ENCODE assay signal across 5 fruit fly cellular contexts in the genomic region with DNA sequence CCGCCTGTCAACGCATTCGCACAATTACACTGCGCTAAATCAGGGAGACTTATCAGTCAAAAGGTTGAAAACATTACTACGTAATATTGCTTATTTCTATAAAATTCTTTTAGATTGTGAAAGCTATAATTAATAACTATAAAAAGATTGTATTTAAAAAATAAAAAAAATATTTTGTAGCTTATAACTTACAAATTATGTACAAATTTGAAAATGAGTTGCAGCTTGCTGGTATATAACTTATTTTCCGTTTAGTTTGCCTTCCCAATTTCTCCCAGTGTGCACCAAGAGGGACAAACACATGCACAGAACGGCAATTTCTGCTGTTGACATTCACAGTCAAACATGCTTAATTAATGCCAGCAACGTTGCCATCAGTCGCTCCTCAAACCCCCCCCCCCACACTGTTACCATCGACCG.
TF ChIP-seq lines count a peak whose summit lies in the region.

No protein-coding gene starts in this region.

- peak; percentile 35 for TF ChIP-seq CTCF in whole organism, embryonic (GFP tag; optimal IDR thresholded peaks at IDR 0.05; lab: Kevin White, UChicago)

TF ChIP-seq in whole organism, adult, 20 proteins besides CTCF, POLR2A, EP300 and RAD21 (continues in another document):
- TF ChIP-seq Hr96 (GFP tag; optimal IDR thresholded peaks at IDR 0.05; lab: Kevin White, UChicago), result no peak
- TF ChIP-seq kay (GFP tag; lab: Kevin White, UChicago; ENCODE audit: borderline replicate concordance), result no peak
- TF ChIP-seq pad (GFP tag; optimal IDR thresholded peaks at IDR 0.05; lab: Kevin White, UChicago), result peak; percentile 41
- TF ChIP-seq cnc (optimal IDR thresholded peaks at IDR 0.05; lab: Kevin White, UChicago), result no peak
- peak; percentile 20 for TF ChIP-seq ovo (GFP tag; optimal IDR thresholded peaks at IDR 0.05; lab: Kevin White, UChicago)
- TF ChIP-seq CG7101 (tag; optimal IDR thresholded peaks at IDR 0.05; lab: Kevin White, UChicago), result peak; percentile 70
- no peak for TF ChIP-seq CG1620 (GFP tag; optimal IDR thresholded peaks at IDR 0.05; lab: Kevin White, UChicago)
- peak; percentile 47 for TF ChIP-seq bab1 (GFP tag; optimal IDR thresholded peaks at IDR 0.05; lab: Kevin White, UChicago)
- TF ChIP-seq toe (GFP tag; optimal IDR thresholded peaks at IDR 0.05; lab: Kevin White, UChicago), result no peak
- no peak for TF ChIP-seq cic (GFP tag; optimal IDR thresholded peaks at IDR 0.05; lab: Kevin White, UChicago)
- peak; percentile 55 for TF ChIP-seq tj (GFP tag; optimal IDR thresholded peaks at IDR 0.05; lab: Kevin White, UChicago)
- peak; percentile 64 for TF ChIP-seq CG33017 (tag; optimal IDR thresholded peaks at IDR 0.05; lab: Kevin White, UChicago)
- TF ChIP-seq CG5204 (GFP tag; optimal IDR thresholded peaks at IDR 0.05; lab: Kevin White, UChicago), result no peak
- TF ChIP-seq Crg-1 (GFP tag; optimal IDR thresholded peaks at IDR 0.05; lab: Kevin White, UChicago), result no peak
- TF ChIP-seq CG7045 (GFP tag; optimal IDR thresholded peaks at IDR 0.05; lab: Kevin White, UChicago), result peak; percentile 77
- TF ChIP-seq Clk (GFP tag; optimal IDR thresholded peaks at IDR 0.05; lab: Kevin White, UChicago), result peak; percentile 58
- TF ChIP-seq CG14711 (tag; optimal IDR thresholded peaks at IDR 0.05; lab: Kevin White, UChicago), result peak; percentile 54

TF ChIP-seq in whole organism, embryonic, 481 proteins besides CTCF, POLR2A, EP300 and RAD21 (continues in another document):
- TF ChIP-seq bab2 (GFP tag; optimal IDR thresholded peaks at IDR 0.05; lab: Kevin White, UChicago) (no peak), CG1233 (GFP tag; optimal IDR thresholded peaks at IDR 0.05; lab: Kevin White, UChicago) (peak; percentile 71), sima (GFP tag; optimal IDR thresholded peaks at IDR 0.05; lab: Kevin White, UChicago) (no peak), salm (tag; optimal IDR thresholded peaks at IDR 0.05; lab: Kevin White, UChicago) (peak; percentile 42), Jarid2 (GFP tag; optimal IDR thresholded peaks at IDR 0.05; lab: Kevin White, UChicago) (peak; percentile 44), CG6791 (GFP tag; IDR thresholded peaks at IDR 0.05; lab: Robert Waterston, UW; ENCODE audit: partially characterized antibody) (no peak), Oaz (GFP tag; IDR thresholded peaks at IDR 0.05; lab: Robert Waterston, UW) (no peak), CG11695 (GFP tag; IDR thresholded peaks at IDR 0.05; lab: Robert Waterston, UW) (peak; percentile 76), Hr78 (GFP tag; optimal IDR thresholded peaks at IDR 0.05; lab: Kevin White, UChicago) (peak in 1 of 2 experiments; percentile 27), prd (optimal IDR thresholded peaks at IDR 0.05; lab: Kevin White, UChicago) (no peak), prd (GFP tag; IDR thresholded peaks at IDR 0.05; lab: Robert Waterston, UW) (peak; percentile 66), CG4730 (GFP tag; IDR thresholded peaks at IDR 0.05; lab: Robert Waterston, UW) (no peak), klu (GFP tag; IDR thresholded peaks at IDR 0.05; lab: Robert Waterston, UW) (peak; percentile 42; the same call in 1 of the 2 replicates), CG8359 (GFP tag; optimal IDR thresholded peaks at IDR 0.05; lab: Kevin White, UChicago; ENCODE audit: borderline replicate concordance) (peak; percentile 61), Pdp1 (GFP tag; optimal IDR thresholded peaks at IDR 0.05; lab: Kevin White, UChicago) (no peak), br (optimal IDR thresholded peaks at IDR 0.05; lab: Kevin White, UChicago) (no peak), CG7271 (tag; optimal IDR thresholded peaks at IDR 0.05; lab: Kevin White, UChicago) (no peak)

TF ChIP-seq in whole organism, prepupa, 60 proteins besides CTCF, POLR2A, EP300 and RAD21 (continues in another document):
- TF ChIP-seq fd59A (GFP tag; optimal IDR thresholded peaks at IDR 0.05; lab: Kevin White, UChicago) (peak; percentile 71), Gug (GFP tag; IDR thresholded peaks at IDR 0.05; lab: Robert Waterston, UW) (peak; percentile 83), esn (GFP tag; optimal IDR thresholded peaks at IDR 0.05; lab: Kevin White, UChicago) (peak; percentile 83), topi (GFP tag; optimal IDR thresholded peaks at IDR 0.05; lab: Kevin White, UChicago) (peak; percentile 77), CG4318 (GFP tag; optimal IDR thresholded peaks at IDR 0.05; lab: Kevin White, UChicago) (peak; percentile 80), Blimp-1 (GFP tag; optimal IDR thresholded peaks at IDR 0.05; lab: Kevin White, UChicago) (peak; percentile 86), acj6 (GFP tag; optimal IDR thresholded peaks at IDR 0.05; lab: Kevin White, UChicago) (peak; percentile 88), Sox14 (GFP tag; optimal IDR thresholded peaks at IDR 0.05; lab: Kevin White, UChicago) (peak; percentile 63), ss (GFP tag; optimal IDR thresholded peaks at IDR 0.05; lab: Kevin White, UChicago) (peak; percentile 69 to 90), lz (GFP tag; optimal IDR thresholded peaks at IDR 0.05; lab: Kevin White, UChicago) (peak; percentile 77), CG8119 (GFP tag; IDR thresholded peaks at IDR 0.05; lab: Robert Waterston, UW) (peak; percentile 89), achi (GFP tag; optimal IDR thresholded peaks at IDR 0.05; lab: Kevin White, UChicago) (peak; percentile 87), dac (GFP tag; optimal IDR thresholded peaks at IDR 0.05; lab: Kevin White, UChicago) (peak; percentile 77), CG31627 (GFP tag; optimal IDR thresholded peaks at IDR 0.05; lab: Kevin White, UChicago) (peak; percentile 64), CG11294 (GFP tag; IDR thresholded peaks at IDR 0.05; lab: Robert Waterston, UW) (peak; percentile 60; the same call in 1 of the 2 replicates), Eip78C (GFP tag; lab: Kevin White, UChicago) (peak; percentile 90), Eip75B (GFP tag; optimal IDR thresholded peaks at IDR 0.05; lab: Kevin White, UChicago) (peak; percentile 75), pdm3 (GFP tag; optimal IDR thresholded peaks at IDR 0.05; lab: Kevin White, UChicago) (peak; percentile 56)

TF ChIP-seq in whole organism, pupa, 21 proteins besides CTCF, POLR2A, EP300 and RAD21 (continues in another document):
- peak; percentile 65 for TF ChIP-seq CG13204 (GFP tag; optimal IDR thresholded peaks at IDR 0.05; lab: Kevin White, UChicago)
- TF ChIP-seq CG10348 (GFP tag; IDR thresholded peaks at IDR 0.05; lab: Robert Waterston, UW), result no peak
- peak; percentile 73 for TF ChIP-seq CG34367 (tag; optimal IDR thresholded peaks at IDR 0.05; lab: Kevin White, UChicago)
- peak; percentile 80 for TF ChIP-seq CG4496 (GFP tag; IDR thresholded peaks at IDR 0.05; lab: Robert Waterston, UW)
- TF ChIP-seq CG14655 (GFP tag; optimal IDR thresholded peaks at IDR 0.05; lab: Kevin White, UChicago), result peak; percentile 91
- peak; percentile 81 for TF ChIP-seq D1 (tag; optimal IDR thresholded peaks at IDR 0.05; lab: Kevin White, UChicago)
- peak; percentile 72 for TF ChIP-seq Pif1B (GFP tag; optimal IDR thresholded peaks at IDR 0.05; lab: Kevin White, UChicago)
- TF ChIP-seq Pif1A (GFP tag; optimal IDR thresholded peaks at IDR 0.05; lab: Kevin White, UChicago), result peak; percentile 69
- peak; percentile 82 for TF ChIP-seq fd96Ca (GFP tag; IDR thresholded peaks at IDR 0.05; lab: Robert Waterston, UW)
- peak; percentile 67 for TF ChIP-seq rn (GFP tag; IDR thresholded peaks at IDR 0.05; lab: Robert Waterston, UW)
- TF ChIP-seq CG8159 (tag; optimal IDR thresholded peaks at IDR 0.05; lab: Kevin White, UChicago), result peak; percentile 97
- TF ChIP-seq CG17806 (tag; optimal IDR thresholded peaks at IDR 0.05; lab: Kevin White, UChicago), result peak; percentile 91
- TF ChIP-seq Snoo (tag; optimal IDR thresholded peaks at IDR 0.05; lab: Kevin White, UChicago), result peak; percentile 87
- peak; percentile 66 for TF ChIP-seq Ets98B (GFP tag; IDR thresholded peaks at IDR 0.05; lab: Robert Waterston, UW)
- TF ChIP-seq CG15710 (tag; optimal IDR thresholded peaks at IDR 0.05; lab: Kevin White, UChicago), result peak; percentile 90
- TF ChIP-seq CG12605 (GFP tag; IDR thresholded peaks at IDR 0.05; lab: Robert Waterston, UW), result peak; percentile 56
- TF ChIP-seq CG32121 (GFP tag; IDR thresholded peaks at IDR 0.05; lab: Robert Waterston, UW), result peak; percentile 78
- TF ChIP-seq EcR (GFP tag; optimal IDR thresholded peaks at IDR 0.05; lab: Kevin White, UChicago), result no peak
- TF ChIP-seq gl (tag; optimal IDR thresholded peaks at IDR 0.05; lab: Kevin White, UChicago), result peak; percentile 75
- peak; percentile 86 for TF ChIP-seq CG9948 (tag; optimal IDR thresholded peaks at IDR 0.05; lab: Kevin White, UChicago)

TF ChIP-seq in whole organism, wandering third instar larva, 38 proteins besides CTCF, POLR2A, EP300 and RAD21 (continues in another document):
- TF ChIP-seq lola (GFP tag; optimal IDR thresholded peaks at IDR 0.05; lab: Kevin White, UChicago), result no peak
- TF ChIP-seq ey (GFP tag; optimal IDR thresholded peaks at IDR 0.05; lab: Kevin White, UChicago), result peak; percentile 14
- peak; percentile 74 for TF ChIP-seq fru (GFP tag; optimal IDR thresholded peaks at IDR 0.05; lab: Kevin White, UChicago)
- no peak for TF ChIP-seq jim (GFP tag; optimal IDR thresholded peaks at IDR 0.05; lab: Kevin White, UChicago)
- TF ChIP-seq CrebA (GFP tag; optimal IDR thresholded peaks at IDR 0.05; lab: Kevin White, UChicago; ENCODE audit: borderline replicate concordance), result peak; percentile 12
- TF ChIP-seq CG9705 (GFP tag; optimal IDR thresholded peaks at IDR 0.05; lab: Kevin White, UChicago), result peak; percentile 84
- no peak for TF ChIP-seq woc (GFP tag; optimal IDR thresholded peaks at IDR 0.05; lab: Kevin White, UChicago)
- TF ChIP-seq tai (GFP tag; optimal IDR thresholded peaks at IDR 0.05; lab: Kevin White, UChicago), result no peak
- TF ChIP-seq h (GFP tag; optimal IDR thresholded peaks at IDR 0.05; lab: Kevin White, UChicago), result peak; percentile 81
- peak; percentile 22 for TF ChIP-seq sage (GFP tag; optimal IDR thresholded peaks at IDR 0.05; lab: Kevin White, UChicago)
- peak; percentile 70 for TF ChIP-seq OdsH (GFP tag; optimal IDR thresholded peaks at IDR 0.05; lab: Kevin White, UChicago)
- TF ChIP-seq pan (optimal IDR thresholded peaks at IDR 0.05; lab: Kevin White, UChicago), result no peak
- peak in 1 of 2 experiments; percentile 84 for TF ChIP-seq foxo (GFP tag; optimal IDR thresholded peaks at IDR 0.05; lab: Kevin White, UChicago)
- TF ChIP-seq Sp1 (GFP tag; optimal IDR thresholded peaks at IDR 0.05; lab: Kevin White, UChicago), result peak; percentile 85
- TF ChIP-seq Hr83 (GFP tag; optimal IDR thresholded peaks at IDR 0.05; lab: Kevin White, UChicago; ENCODE audit: poor library complexity, severe bottlenecking), result peak; percentile 26
- peak; percentile 31 for TF ChIP-seq br (GFP tag; optimal IDR thresholded peaks at IDR 0.05; lab: Kevin White, UChicago)
- peak; percentile 10 for TF ChIP-seq Dfd (GFP tag; optimal IDR thresholded peaks at IDR 0.05; lab: Kevin White, UChicago)
- TF ChIP-seq Mio (GFP tag; optimal IDR thresholded peaks at IDR 0.05; lab: Kevin White, UChicago), result no peak
- TF ChIP-seq brk (GFP tag; optimal IDR thresholded peaks at IDR 0.05; lab: Kevin White, UChicago), result no peak
- TF ChIP-seq rgr (GFP tag; optimal IDR thresholded peaks at IDR 0.05; lab: Kevin White, UChicago), result peak; percentile 69
- no peak for TF ChIP-seq Rel (GFP tag; optimal IDR thresholded peaks at IDR 0.05; lab: Kevin White, UChicago)
- peak; percentile 57 for TF ChIP-seq Rel (tag; optimal IDR thresholded peaks at IDR 0.05; lab: Kevin White, UChicago)
- peak; percentile 91 for TF ChIP-seq dmrt93B (GFP tag; optimal IDR thresholded peaks at IDR 0.05; lab: Kevin White, UChicago)
